Fruit fly (Drosophila melanogaster) whole organism, embryonic: ENCODE results near the gene dati.

Experiments used
- CG12104 ChIP-seq: fragments of 200-800 bp; sonication (Bioruptor generic); optimal IDR thresholded peaks from 3 replicates; lab custom pipeline; 2016; ENCODE audit warnings: missing biosample characterization, missing genetic modification characterization
- CG13287 ChIP-seq: fragments of 200-800 bp; sonication (Bioruptor generic); IDR thresholded peaks from 2 replicates; pipeline ENCODE4 v1.3.6; 2022; ENCODE audit warnings: missing biosample characterization, missing genetic modification characterization; ENCODE audit not compliant: partially characterized antibody
- CG14050 ChIP-seq: fragments of 200-800 bp; sonication (Bioruptor generic); IDR thresholded peaks from 3 replicates; pipeline ENCODE4 v1.3.6; 2022; ENCODE audit warnings: missing biosample characterization, missing genetic modification characterization
- CG15073 ChIP-seq: fragments of 200-800 bp; sonication (Bioruptor generic); optimal IDR thresholded peaks from 2 replicates; lab custom pipeline; 2016; ENCODE audit warnings: missing biosample characterization, missing genetic modification characterization
- CG1647 ChIP-seq: fragments of 200-800 bp; sonication (Bioruptor generic); optimal IDR thresholded peaks from 3 replicates; lab custom pipeline; 2016; ENCODE audit warnings: missing biosample characterization, missing genetic modification characterization
- CG17359 ChIP-seq: fragments of 200-800 bp; sonication (Bioruptor generic); optimal IDR thresholded peaks from 3 replicates; lab custom pipeline; 2018; ENCODE audit warnings: missing biosample characterization, mild to moderate bottlenecking, missing genetic modification characterization, moderate library complexity
- CG17568 ChIP-seq: fragments of 200-800 bp; sonication (Bioruptor generic); optimal IDR thresholded peaks from 2 replicates; lab custom pipeline; 2018; ENCODE audit warnings: missing biosample characterization, mild to moderate bottlenecking, missing genetic modification characterization, moderate library complexity
- CG2875 ChIP-seq: fragments of 200-800 bp; sonication (Bioruptor generic); optimal IDR thresholded peaks from 2 replicates; lab custom pipeline; 2017; ENCODE audit warnings: missing biosample characterization, mild to moderate bottlenecking, missing genetic modification characterization, missing genetic modification reagents
- CG33557 ChIP-seq: fragments of 200-800 bp; sonication (Bioruptor generic); optimal IDR thresholded peaks from 2 replicates; lab custom pipeline; 2019; ENCODE audit warnings: missing biosample characterization, mild to moderate bottlenecking, missing genetic modification characterization, moderate library complexity
- CG3726 ChIP-seq: fragments of 200-800 bp; sonication (Bioruptor generic); IDR thresholded peaks from 3 replicates; pipeline ENCODE4, ENCODE4 v1.3.6; 2022; ENCODE audit warnings: missing biosample characterization, missing genetic modification characterization
- CG6683 ChIP-seq: fragments of 200-800 bp; sonication (Bioruptor generic); optimal IDR thresholded peaks from 2 replicates; lab custom pipeline; 2017; ENCODE audit warnings: missing biosample characterization, mild to moderate bottlenecking, missing genetic modification characterization, missing genetic modification reagents
- CG6854 ChIP-seq: fragments of 200-800 bp; sonication (Bioruptor generic); optimal IDR thresholded peaks from 3 replicates; lab custom pipeline; 2017; ENCODE audit warnings: missing biosample characterization, mild to moderate bottlenecking, missing genetic modification characterization
- CG9932 ChIP-seq: fragments of 200-800 bp; sonication (Bioruptor generic); IDR thresholded peaks from 2 replicates; pipeline ENCODE4 v1.3.6; 2022; ENCODE audit warnings: missing biosample characterization, missing genetic modification characterization
- E2f1 ChIP-seq: fragments of 200-800 bp; sonication (Bioruptor generic); IDR thresholded peaks from 2 replicates; pipeline ENCODE4 v1.3.6; 2022; ENCODE audit warnings: missing biosample characterization, missing genetic modification characterization
- Fer1 ChIP-seq: fragments of 200-800 bp; sonication (Bioruptor generic); optimal IDR thresholded peaks from 2 replicates; lab custom pipeline; 2017; ENCODE audit warnings: missing biosample characterization, mild to moderate bottlenecking, missing genetic modification characterization
- GATAe ChIP-seq: fragments of 200-800 bp; sonication (Bioruptor generic); conservative IDR thresholded peaks from 2 replicates; pipeline ENCODE4 v1.3.6; 2022; ENCODE audit warnings: missing biosample characterization, missing genetic modification characterization
- H15 ChIP-seq: fragments of 200-800 bp; sonication (Bioruptor generic); IDR thresholded peaks from 3 replicates; pipeline ENCODE4 v1.3.6; 2022; ENCODE audit warnings: missing biosample characterization, missing genetic modification characterization
- HLH54F ChIP-seq: fragments of 200-800 bp; sonication (Bioruptor generic); optimal IDR thresholded peaks from 3 replicates; lab custom pipeline; 2016; ENCODE audit warnings: missing biosample characterization, missing genetic modification characterization
- Lim3 ChIP-seq: fragments of 200-800 bp; sonication (Bioruptor generic); IDR thresholded peaks from 2 replicates; pipeline ENCODE4 v1.3.6; 2022; ENCODE audit warnings: missing biosample characterization, missing genetic modification characterization
- Mrtf ChIP-seq: fragments of 200-800 bp; sonication (Bioruptor generic); IDR thresholded peaks from 3 replicates; pipeline ENCODE4 v1.3.6; 2022; ENCODE audit warnings: missing biosample characterization, missing genetic modification characterization
- Optix ChIP-seq: fragments of 200-800 bp; sonication (Bioruptor generic); IDR thresholded peaks from 3 replicates; pipeline ENCODE4 v1.3.6; 2022; ENCODE audit warnings: missing biosample characterization, missing genetic modification characterization
- Ravus ChIP-seq: fragments of 200-800 bp; sonication (Bioruptor generic); IDR thresholded peaks from 2 replicates; pipeline ENCODE4 v1.3.6; 2022; ENCODE audit warnings: missing biosample characterization, missing genetic modification characterization
- Scr ChIP-seq: fragments of 200-800 bp; sonication (Bioruptor generic); IDR thresholded peaks from 2 replicates; pipeline ENCODE4 v1.3.6; 2022; ENCODE audit warnings: missing biosample characterization, missing genetic modification characterization; ENCODE audit not compliant: partially characterized antibody
- Spps ChIP-seq: fragments of 200-800 bp; sonication (Bioruptor generic); optimal IDR thresholded peaks from 2 replicates; lab custom pipeline; 2018; ENCODE audit warnings: missing biosample characterization, mild to moderate bottlenecking, missing genetic modification characterization
- ac ChIP-seq: fragments of 200-800 bp; sonication (Bioruptor generic); optimal IDR thresholded peaks from 3 replicates; lab custom pipeline; 2017; ENCODE audit warnings: missing biosample characterization, mild to moderate bottlenecking, missing genetic modification characterization
- cwo ChIP-seq: fragments of 200-800 bp; sonication (Bioruptor generic); optimal IDR thresholded peaks from 3 replicates; lab custom pipeline; 2017; ENCODE audit warnings: missing biosample characterization, missing genetic modification characterization, mild to moderate bottlenecking, moderate library complexity, missing genetic modification reagents
- dan ChIP-seq: fragments of 200-800 bp; sonication (Bioruptor generic); IDR thresholded peaks from 2 replicates; pipeline ENCODE4 v1.3.6; 2022; ENCODE audit warnings: missing biosample characterization, missing genetic modification characterization
- dati ChIP-seq: fragments of 200-800 bp; sonication (Bioruptor generic); IDR thresholded peaks from 2 replicates; pipeline ENCODE4 v1.3.6; 2022; ENCODE audit warnings: missing biosample characterization, missing genetic modification characterization
- exex ChIP-seq: fragments of 200-800 bp; sonication (Bioruptor generic); optimal IDR thresholded peaks from 4 replicates; lab custom pipeline; 2018; ENCODE audit warnings: missing biosample characterization, mild to moderate bottlenecking, missing genetic modification characterization, moderate library complexity
- fd64A ChIP-seq: fragments of 200-800 bp; sonication (Bioruptor generic); optimal IDR thresholded peaks from 3 replicates; lab custom pipeline; 2018; ENCODE audit warnings: missing biosample characterization, mild to moderate bottlenecking, missing genetic modification characterization
- jigr1 ChIP-seq: fragments of 200-800 bp; sonication (Bioruptor generic); IDR thresholded peaks from 3 replicates; pipeline ENCODE4 v1.3.6; 2022; ENCODE audit warnings: missing biosample characterization, missing genetic modification characterization
- lab ChIP-seq: fragments of 200-800 bp; sonication (Bioruptor generic); optimal IDR thresholded peaks from 3 replicates; lab custom pipeline; 2017; ENCODE audit warnings: missing biosample characterization, missing genetic modification characterization, mild to moderate bottlenecking, moderate library complexity, missing genetic modification reagents
- nerfin-1 ChIP-seq: fragments of 200-800 bp; sonication (Bioruptor generic); optimal IDR thresholded peaks from 3 replicates; lab custom pipeline; 2019; ENCODE audit warnings: missing biosample characterization, mild to moderate bottlenecking, missing genetic modification characterization, moderate library complexity
- nerfin-2 ChIP-seq: fragments of 200-800 bp; sonication (Bioruptor generic); IDR thresholded peaks from 2 replicates; pipeline ENCODE4 v1.3.6; 2022; ENCODE audit warnings: missing biosample characterization, missing genetic modification characterization; ENCODE audit not compliant: partially characterized antibody
- oc ChIP-seq: fragments of 200-800 bp; sonication (Bioruptor generic); optimal IDR thresholded peaks from 2 replicates; lab custom pipeline; 2018; ENCODE audit warnings: missing biosample characterization, mild to moderate bottlenecking, missing genetic modification characterization, moderate library complexity
- odd ChIP-seq: fragments of 200-800 bp; sonication (Bioruptor generic); optimal IDR thresholded peaks from 2 replicates; lab custom pipeline; 2017; ENCODE audit warnings: missing biosample characterization, mild to moderate bottlenecking, missing genetic modification characterization
- peb ChIP-seq: fragments of 200-800 bp; sonication (Bioruptor generic); IDR thresholded peaks from 2 replicates; pipeline ENCODE4 v1.3.6; 2022; ENCODE audit warnings: missing biosample characterization, missing genetic modification characterization
- phol ChIP-seq: fragments of 200-800 bp; sonication (Bioruptor generic); optimal IDR thresholded peaks from 3 replicates; lab custom pipeline; 2018; ENCODE audit warnings: missing biosample characterization, mild to moderate bottlenecking, missing genetic modification characterization, moderate library complexity
- prd ChIP-seq, 3 experiments: fragments of >200 bp in 2 of 3; fragments of 200-800 bp in 1 of 3; sonication (Bioruptor generic) in 1 of 3; optimal IDR thresholded peaks in 2 of 3; IDR thresholded peaks in 1 of 3; 2 replicates in 2 of 3; 3 replicates in 1 of 3; pipeline versions ENCODE4 v1.3.6 to Lab custom; 2017 to 2022; ENCODE audit warnings: missing biosample characterization in 1 of 3, missing genetic modification characterization in 1 of 3
- psq ChIP-seq: fragments of 200-800 bp; sonication (Bioruptor generic); optimal IDR thresholded peaks from 2 replicates; lab custom pipeline; 2017; ENCODE audit warnings: missing biosample characterization, missing genetic modification characterization
- pzg ChIP-seq: fragments of 200-800 bp; sonication (Bioruptor generic); optimal IDR thresholded peaks from 3 replicates; lab custom pipeline; 2018; ENCODE audit warnings: missing biosample characterization, mild to moderate bottlenecking, missing genetic modification characterization, moderate library complexity
- salm ChIP-seq: fragments of 200-800 bp; sonication (Bioruptor generic); optimal IDR thresholded peaks from 2 replicates; lab custom pipeline; 2018; ENCODE audit warnings: missing biosample characterization, mild to moderate bottlenecking, missing genetic modification characterization
- slou ChIP-seq: fragments of 200-800 bp; sonication (Bioruptor generic); optimal IDR thresholded peaks from 3 replicates; lab custom pipeline; 2016; ENCODE audit warnings: missing biosample characterization, missing genetic modification characterization
- so ChIP-seq: fragments of 200-800 bp; sonication (Bioruptor generic); IDR thresholded peaks from 3 replicates; pipeline ENCODE4 v1.3.6; 2022; ENCODE audit warnings: missing biosample characterization, missing genetic modification characterization
- tap ChIP-seq: fragments of 200-800 bp; optimal IDR thresholded peaks from 3 replicates; lab custom pipeline; 2019; ENCODE audit warnings: missing biosample characterization, mild to moderate bottlenecking, missing genetic modification characterization, moderate library complexity
- tll ChIP-seq, 2 experiments: fragments of 200-800 bp in 1 of 2; fragments of >200 bp in 1 of 2; sonication (Bioruptor generic) in 1 of 2; optimal IDR thresholded peaks; 2 replicates each; lab custom pipeline; 2017 to 2019; ENCODE audit warnings: missing biosample characterization in 2 of 2, missing genetic modification characterization in 2 of 2, mild to moderate bottlenecking in 1 of 2, moderate library complexity in 1 of 2
- yki ChIP-seq: fragments of >200 bp; optimal IDR thresholded peaks from 3 replicates; lab custom pipeline; 2018
- zfh1 ChIP-seq: fragments of 200-800 bp; sonication (Bioruptor generic); IDR thresholded peaks from 3 replicates; pipeline ENCODE4 v1.3.6; 2022; ENCODE audit warnings: missing biosample characterization, missing genetic modification characterization

Gene dati

DNA sequence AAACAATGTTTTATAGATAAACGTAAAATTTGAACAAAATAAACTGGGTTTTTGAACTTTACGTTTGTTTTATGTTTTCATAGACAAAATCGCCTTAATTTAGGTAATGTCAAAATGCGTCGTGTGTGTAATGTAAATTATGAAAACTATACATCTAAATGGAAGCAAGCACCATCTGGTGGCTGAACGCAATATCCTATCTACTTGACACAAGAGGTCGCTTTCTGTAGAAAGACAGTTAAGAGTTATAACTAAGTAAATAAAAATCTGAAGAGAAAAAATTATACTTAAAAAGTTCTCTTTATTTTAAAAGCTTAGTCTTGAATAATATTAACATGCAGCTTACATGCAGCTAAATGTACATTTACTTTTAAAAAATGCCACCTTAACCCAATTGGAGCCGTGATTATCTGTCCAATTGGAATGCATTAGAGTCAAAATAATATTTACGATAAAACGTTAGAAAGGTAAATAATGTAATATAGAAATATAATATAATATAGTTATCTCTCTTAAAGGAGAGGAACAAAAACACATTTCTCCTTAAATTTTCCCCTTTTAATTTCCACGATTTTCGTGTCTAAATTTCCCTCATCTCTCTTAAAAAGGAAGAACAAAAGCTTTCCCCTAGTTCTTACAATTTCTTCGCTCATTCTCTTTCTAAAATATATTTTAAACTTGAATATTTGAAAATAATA lies 29.4 kb upstream of the dati start (continued):
- TF ChIP-seq Lim3 (GFP tag; lab: Robert Waterston, UW) (no peak), GATAe (GFP tag; lab: Robert Waterston, UW) (no peak; the same call in 1 of the 2 replicates), peb (GFP tag; lab: Robert Waterston, UW) (no peak), lab (peak; percentile 93), ac (GFP tag; lab: Kevin White, UChicago) (peak; percentile 74), fd64A (no peak), CG9932 (GFP tag; lab: Robert Waterston, UW) (no peak; the same call in 1 of the 2 replicates), CG6854 (peak; percentile 91), E2f1 (peak; percentile 89), Scr (GFP tag; lab: Robert Waterston, UW) (peak; percentile 45), Ravus (peak; percentile 70; the same call in 1 of the 2 replicates), tll (GFP tag; optimal IDR thresholded peaks at IDR 0.05; lab: Kevin White, UChicago) (peak in 1 of 2 experiments; percentile 54), slou (GFP tag; lab: Kevin White, UChicago) (peak; percentile 88), odd (GFP tag; lab: Kevin White, UChicago) (peak; percentile 80), CG6683 (GFP tag; lab: Kevin White, UChicago) (peak; percentile 81), CG12104 (peak; percentile 88), CG2875 (GFP tag; lab: Kevin White, UChicago) (peak; percentile 95), dan (GFP tag; lab: Robert Waterston, UW) (no peak), CG13287 (peak; percentile 32; the same call in 1 of the 2 replicates), Spps (tag; lab: Kevin White, UChicago) (peak; percentile 69), CG33557 (GFP tag; lab: Kevin White, UChicago) (peak; percentile 89), exex (tag; lab: Kevin White, UChicago) (no peak), jigr1 (GFP tag; lab: Robert Waterston, UW) (no peak), Fer1 (GFP tag; lab: Kevin White, UChicago) (peak; percentile 94), prd (optimal IDR thresholded peaks at IDR 0.05; lab: Kevin White, UChicago) (no peak), prd (GFP tag; IDR thresholded peaks at IDR 0.05; lab: Robert Waterston, UW) (no peak; the same call in 2 of the 3 replicates), CG15073 (GFP tag; lab: Kevin White, UChicago) (peak; percentile 60), salm (peak; percentile 69), phol (peak; percentile 86), CG1647 (peak; percentile 90), CG17568 (GFP tag; lab: Kevin White, UChicago) (peak; percentile 81), dati (GFP tag; lab: Robert Waterston, UW) (no peak), zfh1 (peak; percentile 92), HLH54F (GFP tag; lab: Kevin White, UChicago) (peak; percentile 92), nerfin-1 (no peak), pzg (GFP tag; lab: Kevin White, UChicago) (no peak), Optix (GFP tag; lab: Robert Waterston, UW) (no peak), cwo (GFP tag; lab: Kevin White, UChicago) (no peak), Mrtf (GFP tag; lab: Robert Waterston, UW) (peak; percentile 92; the same call in 1 of the 3 replicates), CG3726 (GFP tag; lab: Robert Waterston, UW) (no peak; the same call in 2 of the 3 replicates), H15 (GFP tag; lab: Robert Waterston, UW) (peak; percentile 90; the same call in 2 of the 3 replicates), psq (GFP tag; lab: Kevin White, UChicago) (peak; percentile 73), tap (tag; lab: Kevin White, UChicago) (peak; percentile 78), nerfin-2 (GFP tag; lab: Robert Waterston, UW) (no peak), CG14050 (GFP tag; lab: Robert Waterston, UW) (peak; percentile 88), so (GFP tag; lab: Robert Waterston, UW) (peak; percentile 75; the same call in 1 of the 3 replicates), CG17359 (tag; lab: Kevin White, UChicago) (peak; percentile 94), oc (tag; lab: Kevin White, UChicago) (peak; percentile 81), yki (lab: Kevin White, UChicago) (no peak)
